Fruit fly (Drosophila melanogaster): ENCODE data around the gene Cdc37.

The Cdc37 gene

DNA sequence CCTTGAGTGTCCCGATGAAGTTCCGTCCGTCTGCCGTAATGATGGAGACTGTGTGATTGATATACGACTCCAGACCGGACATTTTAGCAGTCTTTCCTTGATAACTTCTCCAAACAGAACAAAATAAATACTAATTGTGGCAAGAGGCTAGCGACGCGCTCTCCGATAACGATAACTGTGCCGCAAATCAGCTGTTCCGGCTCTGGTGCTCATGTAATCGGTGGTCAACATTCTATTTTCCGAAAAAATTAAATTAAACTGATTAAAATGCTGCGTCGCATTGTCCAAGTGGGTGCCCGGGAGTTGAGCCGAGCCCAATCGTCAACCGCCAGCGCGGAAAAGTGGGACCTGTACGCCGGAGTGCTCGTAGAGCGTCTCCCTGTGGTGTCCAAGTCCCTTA, 17.9 kb upstream of the Cdc37 start, which contains the start of the genes CG2021 and mRpL46:
CG2021 (minus strand) TSS at position 163 of the 400 bp plus-strand sequence.
mRpL46 (plus strand) TSS at position 191 of the 400 bp plus-strand sequence.
- TF ChIP-seq CG1620 (GFP tag; optimal IDR thresholded peaks at IDR 0.05) (no peak), CG33017 (tag; optimal IDR thresholded peaks at IDR 0.05) (no peak), Mnt (GFP tag; optimal IDR thresholded peaks at IDR 0.05) (no peak), pad (GFP tag; optimal IDR thresholded peaks at IDR 0.05) (no peak), CG14711 (tag; optimal IDR thresholded peaks at IDR 0.05) (no peak)

DNA sequence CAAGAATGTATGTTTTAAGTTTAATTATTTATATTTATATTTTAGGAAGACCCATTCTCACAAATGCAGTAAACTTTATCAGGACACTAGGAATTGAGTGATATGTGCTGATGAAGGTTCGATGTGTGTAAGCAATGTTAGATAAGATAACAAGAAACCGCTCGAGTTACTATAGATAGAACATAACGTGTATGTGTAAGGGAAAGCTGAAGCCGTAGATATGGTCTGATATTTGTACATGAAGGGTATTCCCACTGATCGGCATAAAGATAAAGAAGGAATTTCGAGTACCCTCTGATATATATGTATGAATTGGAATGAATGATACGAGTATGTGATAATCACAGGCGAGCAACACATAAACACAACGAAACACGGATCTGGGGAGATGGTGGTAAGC, 11.1 kb upstream of the Cdc37 start:
- peak; percentile 18 for TF ChIP-seq cic (GFP tag; optimal IDR thresholded peaks at IDR 0.05)
- TF ChIP-seq Crg-1 (GFP tag; optimal IDR thresholded peaks at IDR 0.05) = no peak

DNA sequence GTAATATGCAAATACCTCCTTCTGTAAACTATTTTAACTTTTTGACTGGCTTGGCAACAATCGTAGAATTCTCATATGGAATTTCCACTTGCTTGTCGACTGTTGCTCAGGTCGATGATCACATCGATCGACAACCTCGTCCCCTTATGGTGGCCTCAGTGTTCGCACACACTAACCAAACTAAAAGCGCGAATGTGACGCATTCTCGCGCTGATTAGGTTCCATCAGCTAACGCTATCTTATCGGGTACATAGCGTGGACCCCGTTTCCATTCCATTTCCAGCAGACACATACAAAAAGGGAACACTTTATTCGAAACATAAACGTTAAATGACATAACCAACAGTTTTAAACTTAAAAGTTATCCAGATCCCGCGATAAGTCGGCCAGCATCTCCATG, 5.9 kb upstream of the Cdc37 start:
- TF ChIP-seq cic (GFP tag; optimal IDR thresholded peaks at IDR 0.05) (peak; percentile 70), Crg-1 (GFP tag; optimal IDR thresholded peaks at IDR 0.05) (no peak)

DNA sequence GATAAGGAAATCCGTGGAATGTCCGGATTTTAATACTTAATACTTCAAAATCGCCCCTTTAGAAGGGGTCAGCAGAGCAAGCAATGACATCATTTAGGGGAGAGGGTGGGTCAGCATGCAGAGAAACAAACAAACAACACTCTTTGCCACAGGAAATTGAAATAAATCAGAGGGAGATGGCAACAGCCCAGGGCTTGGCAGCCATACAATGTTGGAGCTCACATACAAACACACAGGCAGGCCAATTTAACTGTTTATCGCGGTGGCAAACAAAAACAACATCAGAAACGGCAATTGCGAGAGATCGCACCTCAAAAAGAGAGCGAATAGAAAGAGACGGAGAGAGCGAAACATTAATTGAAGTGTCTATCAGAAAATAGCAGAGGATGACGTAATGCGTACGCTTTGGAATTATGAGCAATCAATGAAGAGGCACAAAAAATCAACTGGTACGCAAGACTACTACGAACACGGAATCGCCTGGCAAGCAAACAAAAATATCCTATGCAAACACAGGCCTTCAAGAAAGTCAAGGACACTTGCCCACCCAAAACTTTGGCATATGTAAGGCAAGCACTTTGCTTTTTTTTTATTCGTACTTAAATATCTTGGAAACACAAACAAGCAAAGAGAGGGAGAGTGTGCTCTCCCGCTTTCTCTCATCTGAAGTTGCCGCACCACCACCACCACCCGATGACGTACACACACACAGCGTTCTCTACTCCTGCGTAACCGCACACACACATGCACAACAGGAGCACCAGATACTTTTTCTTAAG, 839 bp upstream of the Cdc37 start:
- TF ChIP-seq CG12768 (GFP tag; optimal IDR thresholded peaks at IDR 0.05) (peak; percentile 55), CG5204 (GFP tag; optimal IDR thresholded peaks at IDR 0.05) (no peak), cic (GFP tag; optimal IDR thresholded peaks at IDR 0.05) (peak; percentile 76), Crg-1 (GFP tag; optimal IDR thresholded peaks at IDR 0.05) (peak; percentile 44), Mnt (GFP tag; optimal IDR thresholded peaks at IDR 0.05) (peak; percentile 56), tj (GFP tag; optimal IDR thresholded peaks at IDR 0.05) (no peak), toe (GFP tag; optimal IDR thresholded peaks at IDR 0.05) (no peak), bab1 (GFP tag; optimal IDR thresholded peaks at IDR 0.05) (peak; percentile 48), CG33017 (tag; optimal IDR thresholded peaks at IDR 0.05) (peak; percentile 22), cnc (optimal IDR thresholded peaks at IDR 0.05) (no peak), Hr96 (GFP tag; optimal IDR thresholded peaks at IDR 0.05) (no peak), kay (GFP tag; ENCODE audit: borderline replicate concordance) (no peak), ovo (GFP tag; optimal IDR thresholded peaks at IDR 0.05) (peak; percentile 81), Clk (GFP tag; optimal IDR thresholded peaks at IDR 0.05) (no peak), CG11617 (GFP tag; optimal IDR thresholded peaks at IDR 0.05) (peak; percentile 34), CG14711 (tag; optimal IDR thresholded peaks at IDR 0.05) (no peak), CG7101 (tag; optimal IDR thresholded peaks at IDR 0.05) (peak; percentile 61), pad (GFP tag; optimal IDR thresholded peaks at IDR 0.05) (peak; percentile 89), CG7045 (GFP tag; optimal IDR thresholded peaks at IDR 0.05) (peak; percentile 10), CG1620 (GFP tag; optimal IDR thresholded peaks at IDR 0.05) (no peak)

DNA sequence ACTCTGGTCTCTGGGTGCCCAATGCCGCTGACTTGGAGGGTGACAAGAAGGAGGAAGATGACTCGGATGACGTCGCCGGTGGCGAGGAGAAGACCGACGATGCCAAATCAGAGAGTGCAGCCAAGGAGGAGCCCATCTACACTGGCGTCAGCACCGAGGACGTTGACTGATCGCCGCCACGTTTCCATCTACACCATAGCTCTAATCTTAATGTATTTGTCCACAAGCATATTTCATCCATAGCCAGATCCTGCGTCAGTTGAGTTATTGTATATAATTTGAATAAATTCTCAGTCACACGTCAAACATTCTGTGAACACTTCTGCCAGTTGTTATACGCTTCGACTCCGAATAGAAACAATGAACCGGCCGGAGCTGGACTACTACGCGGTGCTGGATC, 1.8 kb downstream of the Cdc37 start, which contains the start of gene CG12020:
CG12020 (plus strand) TSS at position 301 of the 400 bp plus-strand sequence.
- TF ChIP-seq kay (GFP tag; ENCODE audit: borderline replicate concordance) (no peak), CG5204 (GFP tag; optimal IDR thresholded peaks at IDR 0.05) (no peak), tj (GFP tag; optimal IDR thresholded peaks at IDR 0.05) (no peak), pad (GFP tag; optimal IDR thresholded peaks at IDR 0.05) (no peak), bab1 (GFP tag; optimal IDR thresholded peaks at IDR 0.05) (no peak), CG1620 (GFP tag; optimal IDR thresholded peaks at IDR 0.05) (no peak), Mnt (GFP tag; optimal IDR thresholded peaks at IDR 0.05) (no peak), Hr96 (GFP tag; optimal IDR thresholded peaks at IDR 0.05) (no peak), CG7101 (tag; optimal IDR thresholded peaks at IDR 0.05) (no peak), CG11617 (GFP tag; optimal IDR thresholded peaks at IDR 0.05) (no peak), CG7045 (GFP tag; optimal IDR thresholded peaks at IDR 0.05) (no peak), toe (GFP tag; optimal IDR thresholded peaks at IDR 0.05) (no peak)

DNA sequence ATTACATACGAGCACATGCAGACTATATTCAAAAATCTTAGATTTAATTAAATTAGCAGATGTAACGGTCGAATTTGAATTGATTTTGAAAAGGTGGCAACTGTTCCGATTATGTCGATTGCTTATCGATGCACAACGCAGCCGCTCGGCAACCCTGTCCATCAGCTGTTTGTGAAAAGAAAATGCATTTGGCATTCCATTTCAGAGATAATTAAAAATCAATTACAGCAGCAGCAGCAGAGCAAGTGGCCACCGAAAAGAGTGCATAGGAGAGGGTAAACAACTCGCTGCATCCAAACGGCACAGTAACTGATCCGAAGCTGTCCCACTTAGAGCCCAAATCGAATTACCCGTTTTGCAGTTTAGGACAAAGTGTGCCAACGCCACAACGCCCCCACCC, 3.5 kb downstream of the Cdc37 start, which contains the start of gene Patj:
Patj (plus strand) TSS at position 155 of the 400 bp plus-strand sequence.
- TF ChIP-seq bab1 (GFP tag; optimal IDR thresholded peaks at IDR 0.05) (peak; percentile 39), Crg-1 (GFP tag; optimal IDR thresholded peaks at IDR 0.05) (no peak), CG33017 (tag; optimal IDR thresholded peaks at IDR 0.05) (no peak), CG14711 (tag; optimal IDR thresholded peaks at IDR 0.05) (peak; percentile 97), toe (GFP tag; optimal IDR thresholded peaks at IDR 0.05) (no peak), CG5204 (GFP tag; optimal IDR thresholded peaks at IDR 0.05) (no peak), CG12768 (GFP tag; optimal IDR thresholded peaks at IDR 0.05) (no peak)

DNA sequence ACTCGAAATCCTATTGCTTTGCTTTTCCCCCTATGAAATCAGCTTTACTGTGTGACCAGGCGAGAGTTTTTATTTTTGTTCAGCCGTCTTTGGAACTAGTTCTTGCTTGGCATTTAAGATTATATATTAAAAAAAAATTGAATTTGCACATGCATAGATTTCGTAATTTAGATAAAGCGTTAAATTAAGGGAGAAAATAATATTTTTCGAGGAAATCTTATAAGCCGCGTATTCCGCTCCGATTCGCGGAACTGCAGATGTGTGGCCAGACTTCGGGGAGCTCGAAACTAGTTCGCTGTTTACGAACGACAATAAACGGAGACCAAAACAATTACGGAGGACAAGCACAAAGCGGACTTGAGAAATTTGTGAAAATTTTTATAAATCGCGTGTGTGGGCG, 7.6 kb downstream of the Cdc37 start, which contains the start of the genes JTBR and CG42676:
JTBR (minus strand) TSS at position 55 of the 400 bp plus-strand sequence.
CG42676 (plus strand) TSS at position 306 of the 400 bp plus-strand sequence.
- peak; percentile 4 for TF ChIP-seq pad (GFP tag; optimal IDR thresholded peaks at IDR 0.05)
- TF ChIP-seq CG11617 (GFP tag; optimal IDR thresholded peaks at IDR 0.05) = peak; percentile 17
- no peak for TF ChIP-seq CG5204 (GFP tag; optimal IDR thresholded peaks at IDR 0.05)
- peak; percentile 22 for TF ChIP-seq cic (GFP tag; optimal IDR thresholded peaks at IDR 0.05)
- TF ChIP-seq CG7045 (GFP tag; optimal IDR thresholded peaks at IDR 0.05) = no peak
- TF ChIP-seq bab1 (GFP tag; optimal IDR thresholded peaks at IDR 0.05) = peak; percentile 45
- peak; percentile 48 for TF ChIP-seq Mnt (GFP tag; optimal IDR thresholded peaks at IDR 0.05)
- TF ChIP-seq CG14711 (tag; optimal IDR thresholded peaks at IDR 0.05) = peak; percentile 25
- TF ChIP-seq tj (GFP tag; optimal IDR thresholded peaks at IDR 0.05) = no peak
- TF ChIP-seq toe (GFP tag; optimal IDR thresholded peaks at IDR 0.05) = peak; percentile 39

All from whole organism, adult.